Fruit fly (Drosophila melanogaster) whole organism, embryonic: ENCODE data around the gene Ppm1.

Experiments
- Bdp1 ChIP-seq: fragments of 200-800 bp; sonication (Bioruptor generic); optimal IDR thresholded peaks from 3 replicates; lab custom pipeline; 2016; ENCODE audit warnings: missing biosample characterization, missing genetic modification characterization
- Blimp-1 ChIP-seq: fragments of 200-800 bp; sonication (Bioruptor generic); optimal IDR thresholded peaks from 3 replicates; lab custom pipeline; 2018; ENCODE audit warnings: missing biosample characterization, missing genetic modification characterization, mild to moderate bottlenecking, moderate library complexity, missing genetic modification reagents
- BtbVII ChIP-seq: fragments of 200-800 bp; sonication (Bioruptor generic); optimal IDR thresholded peaks from 3 replicates; lab custom pipeline; 2017; ENCODE audit warnings: missing biosample characterization, mild to moderate bottlenecking, missing genetic modification characterization
- CG10209 ChIP-seq: fragments of 200-800 bp; sonication (Bioruptor generic); optimal IDR thresholded peaks from 3 replicates; lab custom pipeline; 2017; ENCODE audit warnings: missing biosample characterization, mild to moderate bottlenecking, missing genetic modification characterization, missing genetic modification reagents
- CG11456 ChIP-seq: fragments of 200-800 bp; sonication (Bioruptor generic); IDR thresholded peaks from 3 replicates; pipeline ENCODE4 v1.3.6; 2022; ENCODE audit warnings: missing biosample characterization, missing genetic modification characterization
- CG12744 ChIP-seq: fragments of 200-800 bp; sonication (Bioruptor generic); optimal IDR thresholded peaks from 2 replicates; lab custom pipeline; 2016; ENCODE audit warnings: missing biosample characterization, missing genetic modification characterization
- CG15011 ChIP-seq: fragments of 200-800 bp; sonication (Bioruptor generic); optimal IDR thresholded peaks from 3 replicates; lab custom pipeline; 2018; ENCODE audit warnings: missing biosample characterization, mild to moderate bottlenecking, missing genetic modification characterization
- CG17361 ChIP-seq: fragments of 200-800 bp; sonication (Bioruptor generic); IDR thresholded peaks from 3 replicates; pipeline ENCODE4 v1.3.6; 2022; ENCODE audit warnings: missing biosample characterization, missing genetic modification characterization
- CG17829 ChIP-seq: fragments of 200-800 bp; optimal IDR thresholded peaks from 2 replicates; lab custom pipeline; 2019; ENCODE audit warnings: missing biosample characterization, mild to moderate bottlenecking, missing genetic modification characterization, moderate library complexity
- CG3065 ChIP-seq: fragments of 200-800 bp; sonication (Bioruptor generic); optimal IDR thresholded peaks from 2 replicates; lab custom pipeline; 2016; ENCODE audit warnings: missing biosample characterization, missing genetic modification characterization
- CG3995 ChIP-seq: fragments of 200-800 bp; sonication (Bioruptor generic); optimal IDR thresholded peaks from 3 replicates; lab custom pipeline; 2016; ENCODE audit warnings: missing biosample characterization, missing genetic modification characterization
- CG4404 ChIP-seq: fragments of 200-800 bp; sonication (Bioruptor generic); IDR thresholded peaks from 2 replicates; pipeline ENCODE4 v1.3.6; 2022; ENCODE audit warnings: missing biosample characterization, missing genetic modification characterization
- CG4820 ChIP-seq: fragments of 200-800 bp; sonication (Bioruptor generic); optimal IDR thresholded peaks from 3 replicates; lab custom pipeline; 2016; ENCODE audit warnings: missing biosample characterization, missing genetic modification characterization
- CG6683 ChIP-seq: fragments of 200-800 bp; sonication (Bioruptor generic); optimal IDR thresholded peaks from 2 replicates; lab custom pipeline; 2017; ENCODE audit warnings: missing biosample characterization, mild to moderate bottlenecking, missing genetic modification characterization, missing genetic modification reagents
- CG6689 ChIP-seq: fragments of 200-800 bp; sonication (Bioruptor generic); IDR thresholded peaks from 2 replicates; pipeline ENCODE4 v1.3.6; 2022; ENCODE audit warnings: missing biosample characterization, missing genetic modification characterization
- CG7963 ChIP-seq: fragments of 200-800 bp; sonication (Bioruptor generic); IDR thresholded peaks from 3 replicates; pipeline ENCODE4 v1.3.6; 2022; ENCODE audit warnings: missing biosample characterization, missing genetic modification characterization; ENCODE audit not compliant: partially characterized antibody
- CG8089 ChIP-seq: fragments of 200-800 bp; sonication (Bioruptor generic); optimal IDR thresholded peaks from 3 replicates; lab custom pipeline; 2016; ENCODE audit warnings: missing biosample characterization, missing genetic modification characterization
- CG9215 ChIP-seq: fragments of 200-800 bp; sonication (Bioruptor generic); IDR thresholded peaks from 2 replicates; pipeline ENCODE4 v1.3.6; 2022; ENCODE audit warnings: missing biosample characterization, missing genetic modification characterization
- CG9797 ChIP-seq: fragments of 200-800 bp; sonication (Bioruptor generic); optimal IDR thresholded peaks from 3 replicates; lab custom pipeline; 2018; ENCODE audit warnings: missing biosample characterization, mild to moderate bottlenecking, missing genetic modification characterization
- CkIIα-i1 ChIP-seq: fragments of 200-800 bp; sonication (Bioruptor generic); IDR thresholded peaks from 2 replicates; pipeline ENCODE4 v1.3.6; 2022; ENCODE audit warnings: missing biosample characterization, missing genetic modification characterization
- H2.0 ChIP-seq: fragments of 200-800 bp; sonication (Bioruptor generic); IDR thresholded peaks from 2 replicates; pipeline ENCODE4 v1.3.6; 2022; ENCODE audit warnings: missing biosample characterization, missing genetic modification characterization
- HHEX ChIP-seq: fragments of 200-800 bp; sonication (Bioruptor generic); optimal IDR thresholded peaks from 3 replicates; lab custom pipeline; 2017; ENCODE audit warnings: missing biosample characterization, mild to moderate bottlenecking, missing genetic modification characterization, missing genetic modification reagents
- HLH54F ChIP-seq: fragments of 200-800 bp; sonication (Bioruptor generic); optimal IDR thresholded peaks from 3 replicates; lab custom pipeline; 2016; ENCODE audit warnings: missing biosample characterization, missing genetic modification characterization
- Hr51 ChIP-seq, 2 experiments: fragments of 200-800 bp; sonication (Bioruptor generic); optimal IDR thresholded peaks; 2 replicates in 1 of 2; 3 replicates in 1 of 2; lab custom pipeline; 2016 to 2018; ENCODE audit warnings: missing biosample characterization in 2 of 2, missing genetic modification characterization in 2 of 2, mild to moderate bottlenecking in 1 of 2, moderate library complexity in 1 of 2
- Side ChIP-seq: fragments of 200-800 bp; sonication (Bioruptor generic); optimal IDR thresholded peaks from 2 replicates; lab custom pipeline; 2016; ENCODE audit warnings: missing biosample characterization, missing genetic modification characterization
- Sry-δ ChIP-seq: fragments of 200-800 bp; sonication (Bioruptor generic); optimal IDR thresholded peaks from 2 replicates; lab custom pipeline; 2016; ENCODE audit warnings: missing biosample characterization, missing genetic modification characterization
- abd-A ChIP-seq: fragments of 200-800 bp; sonication (Bioruptor generic); optimal IDR thresholded peaks from 3 replicates; lab custom pipeline; 2019; ENCODE audit warnings: missing biosample characterization, mild to moderate bottlenecking, missing genetic modification characterization, moderate library complexity
- amos ChIP-seq: fragments of 200-800 bp; sonication (Bioruptor generic); IDR thresholded peaks from 2 replicates; pipeline ENCODE4 v1.3.6; 2022; ENCODE audit warnings: missing biosample characterization, missing genetic modification characterization; ENCODE audit not compliant: partially characterized antibody
- ara ChIP-seq: fragments of 200-800 bp; sonication (Bioruptor generic); IDR thresholded peaks from 2 replicates; pipeline ENCODE4 v1.3.6; 2022; ENCODE audit warnings: missing biosample characterization, missing genetic modification characterization
- cato ChIP-seq: fragments of 200-800 bp; sonication (Bioruptor generic); optimal IDR thresholded peaks from 2 replicates; lab custom pipeline; 2016; ENCODE audit warnings: missing biosample characterization, missing genetic modification characterization, borderline replicate concordance
- corto ChIP-seq: fragments of 200-800 bp; sonication (Bioruptor generic); optimal IDR thresholded peaks from 2 replicates; lab custom pipeline; 2016; ENCODE audit warnings: missing biosample characterization, mild to moderate bottlenecking, missing genetic modification characterization, moderate library complexity
- ewg ChIP-seq: fragments of 200-800 bp; sonication (Bioruptor generic); optimal IDR thresholded peaks from 3 replicates; lab custom pipeline; 2017; ENCODE audit warnings: mild to moderate bottlenecking, missing biosample characterization, missing genetic modification reagents, missing genetic modification characterization
- fd3F ChIP-seq: fragments of 200-800 bp; sonication (Bioruptor generic); optimal IDR thresholded peaks from 2 replicates; lab custom pipeline; 2018; ENCODE audit warnings: missing biosample characterization, mild to moderate bottlenecking, missing genetic modification characterization, moderate library complexity
- grau ChIP-seq: fragments of 200-800 bp; optimal IDR thresholded peaks from 3 replicates; lab custom pipeline; 2019; ENCODE audit warnings: missing biosample characterization, mild to moderate bottlenecking, missing genetic modification characterization, moderate library complexity
- grn ChIP-seq: fragments of 200-800 bp; sonication (Bioruptor generic); optimal IDR thresholded peaks from 3 replicates; lab custom pipeline; 2017; ENCODE audit warnings: missing biosample characterization, missing genetic modification characterization
- gt ChIP-seq: fragments of 200-800 bp; sonication (Bioruptor generic); IDR thresholded peaks from 2 replicates; pipeline ENCODE4 v1.3.6; 2022; ENCODE audit warnings: missing biosample characterization, missing genetic modification characterization
- her ChIP-seq: fragments of 200-800 bp; sonication (Bioruptor generic); optimal IDR thresholded peaks from 2 replicates; lab custom pipeline; 2016; ENCODE audit warnings: missing biosample characterization, missing genetic modification characterization
- ind ChIP-seq: fragments of 200-800 bp; sonication (Bioruptor generic); optimal IDR thresholded peaks from 3 replicates; lab custom pipeline; 2016; ENCODE audit warnings: missing biosample characterization, missing genetic modification characterization
- ken ChIP-seq: fragments of 200-800 bp; sonication (Bioruptor generic); IDR thresholded peaks from 3 replicates; pipeline ENCODE4 v1.3.6; 2022; ENCODE audit warnings: missing biosample characterization, missing genetic modification characterization
- nerfin-1 ChIP-seq: fragments of 200-800 bp; sonication (Bioruptor generic); optimal IDR thresholded peaks from 3 replicates; lab custom pipeline; 2019; ENCODE audit warnings: missing biosample characterization, mild to moderate bottlenecking, missing genetic modification characterization, moderate library complexity
- nmo ChIP-seq: fragments of 200-800 bp; sonication (Bioruptor generic); optimal IDR thresholded peaks from 2 replicates; lab custom pipeline; 2018; ENCODE audit warnings: missing biosample characterization, mild to moderate bottlenecking, missing genetic modification characterization, moderate library complexity
- odd ChIP-seq: fragments of 200-800 bp; sonication (Bioruptor generic); optimal IDR thresholded peaks from 2 replicates; lab custom pipeline; 2017; ENCODE audit warnings: missing biosample characterization, mild to moderate bottlenecking, missing genetic modification characterization
- pnt ChIP-seq: fragments of 200-800 bp; sonication (Bioruptor generic); optimal IDR thresholded peaks from 3 replicates; lab custom pipeline; 2016; ENCODE audit warnings: missing biosample characterization, missing genetic modification characterization
- ranshi ChIP-seq: fragments of 200-800 bp; sonication (Bioruptor generic); IDR thresholded peaks from 2 replicates; pipeline ENCODE4 v1.3.6; 2022; ENCODE audit warnings: missing biosample characterization, missing genetic modification characterization
- sens-2 ChIP-seq: fragments of 200-800 bp; sonication (Bioruptor generic); IDR thresholded peaks from 2 replicates; pipeline ENCODE4 v1.3.6; 2022; ENCODE audit warnings: missing biosample characterization, missing genetic modification characterization
- tll ChIP-seq, 2 experiments: fragments of 200-800 bp in 1 of 2; fragments of >200 bp in 1 of 2; sonication (Bioruptor generic) in 1 of 2; optimal IDR thresholded peaks; 2 replicates each; lab custom pipeline; 2017 to 2019; ENCODE audit warnings: missing biosample characterization in 2 of 2, missing genetic modification characterization in 2 of 2, mild to moderate bottlenecking in 1 of 2, moderate library complexity in 1 of 2
- ttk ChIP-seq: fragments of 200-800 bp; sonication (Bioruptor generic); IDR thresholded peaks from 2 replicates; pipeline ENCODE4 v2.1.2; 2022; ENCODE audit warnings: missing biosample characterization, missing genetic modification characterization
- tup ChIP-seq: fragments of 200-800 bp; sonication (Bioruptor generic); optimal IDR thresholded peaks from 2 replicates; lab custom pipeline; 2016; ENCODE audit warnings: missing biosample characterization, mild to moderate bottlenecking, missing genetic modification characterization, moderate library complexity

Ppm1 gene

dm6 chr3L:621097-621967 lies 40.2 kb downstream of the Ppm1 start (continued):
- peak; percentile 65 for TF ChIP-seq CG8089
- TF ChIP-seq nmo: peak; percentile 90
- TF ChIP-seq gt (GFP tag; lab: Robert Waterston, UW): peak; percentile 80
- TF ChIP-seq CG17361 (GFP tag; lab: Robert Waterston, UW): peak; percentile 87
- TF ChIP-seq CkIIα-i1 (GFP tag; lab: Robert Waterston, UW): no peak
- no peak for TF ChIP-seq HLH54F (GFP tag; lab: Kevin White, UChicago)
- TF ChIP-seq ara (GFP tag; lab: Robert Waterston, UW): peak; percentile 91
- peak; percentile 46 for TF ChIP-seq cato (GFP tag; lab: Kevin White, UChicago)
- peak; percentile 59 for TF ChIP-seq Side (GFP tag; lab: Kevin White, UChicago)
- peak; percentile 62 for TF ChIP-seq Bdp1 (GFP tag; lab: Kevin White, UChicago)
- TF ChIP-seq grn (GFP tag; lab: Kevin White, UChicago): peak; percentile 37
- peak; percentile 38 to 54 for TF ChIP-seq Hr51 (GFP tag; optimal IDR thresholded peaks at IDR 0.05; lab: Kevin White, UChicago)
- TF ChIP-seq CG17829 (tag; lab: Kevin White, UChicago): peak; percentile 92
- TF ChIP-seq fd3F (GFP tag; lab: Kevin White, UChicago): no peak
- TF ChIP-seq CG10209 (GFP tag; lab: Kevin White, UChicago): peak; percentile 83
- TF ChIP-seq sens-2 (GFP tag; lab: Robert Waterston, UW): peak; percentile 60
- TF ChIP-seq CG7963 (GFP tag; lab: Robert Waterston, UW): no peak
- TF ChIP-seq ranshi: peak; percentile 68; the same call in 1 of the 2 replicates
- no peak; the same call in 1 of the 2 replicates for TF ChIP-seq CG9215
- peak; percentile 79 for TF ChIP-seq CG6689 (GFP tag; lab: Robert Waterston, UW)
- TF ChIP-seq CG4820 (GFP tag; lab: Kevin White, UChicago): peak; percentile 89
- peak; percentile 55 for TF ChIP-seq ind (GFP tag; lab: Kevin White, UChicago)
- TF ChIP-seq CG12744 (GFP tag; lab: Kevin White, UChicago): peak; percentile 59
- TF ChIP-seq corto (GFP tag; lab: Kevin White, UChicago): peak; percentile 94
- TF ChIP-seq Sry-δ: no peak
- peak; percentile 28 for TF ChIP-seq HHEX (GFP tag; lab: Kevin White, UChicago)
- TF ChIP-seq CG3065 (GFP tag; lab: Kevin White, UChicago): peak; percentile 68
- TF ChIP-seq BtbVII (GFP tag; lab: Kevin White, UChicago): peak; percentile 37
- TF ChIP-seq amos (GFP tag; lab: Robert Waterston, UW): no peak
- peak; percentile 81 for TF ChIP-seq pnt (GFP tag; lab: Kevin White, UChicago)
- peak; percentile 77 for TF ChIP-seq grau (tag; lab: Kevin White, UChicago)
- peak; percentile 49 to 82 for TF ChIP-seq tll (GFP tag; optimal IDR thresholded peaks at IDR 0.05; lab: Kevin White, UChicago)
- peak; percentile 80 for TF ChIP-seq nerfin-1 (tag; lab: Kevin White, UChicago)
- TF ChIP-seq abd-A (tag; lab: Kevin White, UChicago): no peak
- peak; percentile 48; the same call in 1 of the 2 replicates for TF ChIP-seq ttk (GFP tag; lab: Robert Waterston, UW)
- TF ChIP-seq odd (GFP tag; lab: Kevin White, UChicago): peak; percentile 54
- peak; percentile 69; the same call in 2 of the 3 replicates for TF ChIP-seq ken (GFP tag; lab: Robert Waterston, UW)
- TF ChIP-seq CG4404 (GFP tag; lab: Robert Waterston, UW): peak; percentile 92
- TF ChIP-seq CG11456: 0 out of 3 replicates have a peak, but pooled peaks have one; percentile 47
- TF ChIP-seq H2.0 (GFP tag; lab: Robert Waterston, UW): peak; percentile 57
- peak; percentile 52 for TF ChIP-seq CG15011 (GFP tag; lab: Kevin White, UChicago)
- TF ChIP-seq CG9797 (GFP tag; lab: Kevin White, UChicago): no peak
- peak; percentile 48 for TF ChIP-seq tup (GFP tag; lab: Kevin White, UChicago)
- no peak for TF ChIP-seq CG3995 (GFP tag; lab: Kevin White, UChicago)
- TF ChIP-seq her (GFP tag; lab: Kevin White, UChicago): peak; percentile 31
- peak; percentile 82 for TF ChIP-seq Blimp-1 (GFP tag; lab: Kevin White, UChicago)
- peak; percentile 61 for TF ChIP-seq ewg (GFP tag; lab: Kevin White, UChicago)
- no peak for TF ChIP-seq CG6683 (GFP tag; lab: Kevin White, UChicago)
